Fruit fly (Drosophila melanogaster) whole organism, embryonic: Measurements from ENCODE around the gene zye.

Experiments
- CG10431 ChIP-seq: fragments of 200-800 bp; sonication (Bioruptor generic); optimal IDR thresholded peaks from 3 replicates; lab custom pipeline; 2018; ENCODE audit warnings: missing biosample characterization, mild to moderate bottlenecking, missing genetic modification characterization
- CG10543 ChIP-seq: fragments of 200-800 bp; sonication (Bioruptor generic); optimal IDR thresholded peaks from 3 replicates; lab custom pipeline; 2017; ENCODE audit warnings: missing biosample characterization, mild to moderate bottlenecking, missing genetic modification characterization, moderate library complexity
- CG11247 ChIP-seq: fragments of 200-800 bp; sonication (Bioruptor generic); IDR thresholded peaks from 2 replicates; pipeline ENCODE4 v1.3.6; 2022; ENCODE audit warnings: missing biosample characterization, missing genetic modification characterization
- CG1233 ChIP-seq: fragments of 200-800 bp; sonication (Bioruptor generic); optimal IDR thresholded peaks from 4 replicates; lab custom pipeline; 2018; ENCODE audit warnings: missing biosample characterization, mild to moderate bottlenecking, missing genetic modification characterization
- CG12769 ChIP-seq: fragments of 200-800 bp; sonication (Bioruptor generic); optimal IDR thresholded peaks from 2 replicates; lab custom pipeline; 2019; ENCODE audit warnings: missing biosample characterization, mild to moderate bottlenecking, missing genetic modification characterization, moderate library complexity
- CG14014 ChIP-seq: fragments of 200-800 bp; sonication (Bioruptor generic); IDR thresholded peaks from 2 replicates; pipeline ENCODE4 v1.3.6; 2022; ENCODE audit warnings: missing biosample characterization, missing genetic modification characterization
- CG14710 ChIP-seq: fragments of 200-800 bp; sonication (Bioruptor generic); optimal IDR thresholded peaks from 3 replicates; lab custom pipeline; 2019; ENCODE audit warnings: missing biosample characterization, mild to moderate bottlenecking, missing genetic modification characterization, moderate library complexity
- CG15011 ChIP-seq: fragments of 200-800 bp; sonication (Bioruptor generic); optimal IDR thresholded peaks from 3 replicates; lab custom pipeline; 2018; ENCODE audit warnings: missing biosample characterization, mild to moderate bottlenecking, missing genetic modification characterization
- CG15073 ChIP-seq: fragments of 200-800 bp; sonication (Bioruptor generic); optimal IDR thresholded peaks from 2 replicates; lab custom pipeline; 2016; ENCODE audit warnings: missing biosample characterization, missing genetic modification characterization
- CG15601 ChIP-seq: fragments of 200-800 bp; sonication (Bioruptor generic); optimal IDR thresholded peaks from 3 replicates; lab custom pipeline; 2019; ENCODE audit warnings: missing biosample characterization, mild to moderate bottlenecking, missing genetic modification characterization, moderate library complexity
- CG15696 ChIP-seq: fragments of 200-800 bp; sonication (Bioruptor generic); optimal IDR thresholded peaks from 2 replicates; lab custom pipeline; 2019; ENCODE audit warnings: missing biosample characterization, mild to moderate bottlenecking, missing genetic modification characterization, moderate library complexity
- CG16815 ChIP-seq: fragments of 200-800 bp; sonication (Bioruptor generic); optimal IDR thresholded peaks from 3 replicates; lab custom pipeline; 2017; ENCODE audit warnings: missing biosample characterization, mild to moderate bottlenecking, missing genetic modification characterization
- CG17186 ChIP-seq: fragments of 200-800 bp; sonication (Bioruptor generic); optimal IDR thresholded peaks from 3 replicates; lab custom pipeline; 2017; ENCODE audit warnings: missing biosample characterization, missing genetic modification reagents, missing genetic modification characterization
- CG17361 ChIP-seq: fragments of 200-800 bp; sonication (Bioruptor generic); IDR thresholded peaks from 3 replicates; pipeline ENCODE4 v1.3.6; 2022; ENCODE audit warnings: missing biosample characterization, missing genetic modification characterization
- CG17829 ChIP-seq: fragments of 200-800 bp; optimal IDR thresholded peaks from 2 replicates; lab custom pipeline; 2019; ENCODE audit warnings: missing biosample characterization, mild to moderate bottlenecking, missing genetic modification characterization, moderate library complexity
- CG2129 ChIP-seq: fragments of 200-800 bp; sonication (Bioruptor generic); IDR thresholded peaks from 2 replicates; pipeline ENCODE4 v1.3.6; 2022; ENCODE audit warnings: missing biosample characterization, missing genetic modification characterization; ENCODE audit not compliant: partially characterized antibody
- CG32532 ChIP-seq: fragments of 200-800 bp; sonication (Bioruptor generic); IDR thresholded peaks from 2 replicates; pipeline ENCODE4 v1.3.6; 2022; ENCODE audit warnings: missing biosample characterization, missing genetic modification characterization
- CG4707 ChIP-seq: fragments of 200-800 bp; sonication (Bioruptor generic); optimal IDR thresholded peaks from 2 replicates; lab custom pipeline; 2018; ENCODE audit warnings: missing biosample characterization, mild to moderate bottlenecking, missing genetic modification characterization, moderate library complexity
- CG6683 ChIP-seq: fragments of 200-800 bp; sonication (Bioruptor generic); optimal IDR thresholded peaks from 2 replicates; lab custom pipeline; 2017; ENCODE audit warnings: missing biosample characterization, mild to moderate bottlenecking, missing genetic modification characterization, missing genetic modification reagents
- CG7745 ChIP-seq: fragments of 200-800 bp; sonication (Bioruptor generic); optimal IDR thresholded peaks from 2 replicates; lab custom pipeline; 2018; ENCODE audit warnings: missing biosample characterization, mild to moderate bottlenecking, missing genetic modification characterization, moderate library complexity
- CG8089 ChIP-seq: fragments of 200-800 bp; sonication (Bioruptor generic); optimal IDR thresholded peaks from 3 replicates; lab custom pipeline; 2016; ENCODE audit warnings: missing biosample characterization, missing genetic modification characterization
- CG8944 ChIP-seq: fragments of 200-800 bp; sonication (Bioruptor generic); optimal IDR thresholded peaks from 3 replicates; lab custom pipeline; 2016; ENCODE audit warnings: missing biosample characterization, missing genetic modification characterization
- CG9932 ChIP-seq: fragments of 200-800 bp; sonication (Bioruptor generic); IDR thresholded peaks from 2 replicates; pipeline ENCODE4 v1.3.6; 2022; ENCODE audit warnings: missing biosample characterization, missing genetic modification characterization
- Dip2 ChIP-seq: fragments of 200-800 bp; sonication (Bioruptor generic); IDR thresholded peaks from 2 replicates; pipeline ENCODE4 v1.3.6; 2022; ENCODE audit warnings: missing biosample characterization, missing genetic modification characterization
- Ets65A ChIP-seq: fragments of 200-800 bp; sonication (Bioruptor generic); peaks from one replicate; lab custom pipeline; 2016; ENCODE audit warnings: missing biosample characterization, missing genetic modification characterization
- HmgZ ChIP-seq: fragments of 200-800 bp; sonication (Bioruptor generic); optimal IDR thresholded peaks from 2 replicates; lab custom pipeline; 2018; ENCODE audit warnings: missing biosample characterization, mild to moderate bottlenecking, missing genetic modification characterization
- Hr3 ChIP-seq: fragments of 200-800 bp; sonication (Bioruptor generic); optimal IDR thresholded peaks from 3 replicates; lab custom pipeline; 2016; ENCODE audit warnings: missing biosample characterization, missing genetic modification characterization
- Hsf ChIP-seq: fragments of 200-800 bp; sonication (Bioruptor generic); optimal IDR thresholded peaks from 3 replicates; lab custom pipeline; 2016; ENCODE audit warnings: missing biosample characterization, missing genetic modification characterization
- Med ChIP-seq: fragments of 200-800 bp; sonication (Bioruptor generic); peaks from one replicate; lab custom pipeline; 2016; ENCODE audit warnings: missing biosample characterization, missing genetic modification characterization, mild to moderate bottlenecking, inconsistent platforms, moderate library complexity
- Meics ChIP-seq: fragments of 200-800 bp; sonication (Bioruptor generic); optimal IDR thresholded peaks from 2 replicates; lab custom pipeline; 2017; ENCODE audit warnings: missing biosample characterization, mild to moderate bottlenecking, missing genetic modification characterization
- Opbp ChIP-seq: fragments of 200-800 bp; sonication (Bioruptor generic); IDR thresholded peaks from 3 replicates; pipeline ENCODE4 v1.3.6; 2022; ENCODE audit warnings: missing biosample characterization, missing genetic modification characterization; ENCODE audit not compliant: partially characterized antibody
- Ptx1 ChIP-seq: fragments of 200-800 bp; sonication (Bioruptor generic); IDR thresholded peaks from 2 replicates; pipeline ENCODE4 v1.3.6; 2022; ENCODE audit warnings: missing biosample characterization, missing genetic modification characterization
- Rfx ChIP-seq: fragments of 200-800 bp; sonication (Bioruptor generic); IDR thresholded peaks from 2 replicates; pipeline ENCODE4 v1.3.6; 2022; ENCODE audit warnings: missing biosample characterization, missing genetic modification characterization
- Side ChIP-seq: fragments of 200-800 bp; sonication (Bioruptor generic); optimal IDR thresholded peaks from 2 replicates; lab custom pipeline; 2016; ENCODE audit warnings: missing biosample characterization, missing genetic modification characterization
- Sox102F ChIP-seq: fragments of 200-800 bp; sonication (Bioruptor generic); optimal IDR thresholded peaks from 2 replicates; lab custom pipeline; 2018; ENCODE audit warnings: missing biosample characterization, mild to moderate bottlenecking, missing genetic modification characterization, moderate library complexity
- Taf1 ChIP-seq: fragments of 200-800 bp; sonication (Bioruptor generic); IDR thresholded peaks from 2 replicates; pipeline ENCODE4 v1.3.6; 2022; ENCODE audit warnings: missing biosample characterization, missing genetic modification characterization
- Xrp1 ChIP-seq: fragments of 200-800 bp; sonication (Bioruptor generic); IDR thresholded peaks from 2 replicates; pipeline ENCODE4 v1.3.6; 2022; ENCODE audit warnings: missing biosample characterization, missing genetic modification characterization
- ab ChIP-seq: fragments of 200-800 bp; sonication (Bioruptor generic); optimal IDR thresholded peaks from 2 replicates; lab custom pipeline; 2016; ENCODE audit warnings: missing biosample characterization, missing genetic modification characterization
- caup ChIP-seq: fragments of 200-800 bp; sonication (Bioruptor generic); optimal IDR thresholded peaks from 3 replicates; lab custom pipeline; 2017; ENCODE audit warnings: missing biosample characterization, mild to moderate bottlenecking, missing genetic modification characterization, moderate library complexity; ENCODE audit not compliant: severe bottlenecking
- crol ChIP-seq: fragments of 200-800 bp; sonication (Bioruptor generic); IDR thresholded peaks from 2 replicates; pipeline ENCODE4 v1.3.6; 2022; ENCODE audit warnings: missing biosample characterization, missing genetic modification characterization
- fd3F ChIP-seq: fragments of 200-800 bp; sonication (Bioruptor generic); optimal IDR thresholded peaks from 2 replicates; lab custom pipeline; 2018; ENCODE audit warnings: missing biosample characterization, mild to moderate bottlenecking, missing genetic modification characterization, moderate library complexity
- fru ChIP-seq: fragments of >200 bp; optimal IDR thresholded peaks from 2 replicates; lab custom pipeline; 2017
- kni ChIP-seq: fragments of 200-800 bp; sonication (Bioruptor generic); optimal IDR thresholded peaks from 3 replicates; lab custom pipeline; 2017; ENCODE audit warnings: mild to moderate bottlenecking, missing biosample characterization, missing genetic modification reagents, missing genetic modification characterization
- lov ChIP-seq, 2 experiments: fragments of 200-800 bp in 1 of 2; fragments of >200 bp in 1 of 2; sonication (Bioruptor generic) in 1 of 2; IDR thresholded peaks in 1 of 2; optimal IDR thresholded peaks in 1 of 2; 2 replicates in 1 of 2; 3 replicates in 1 of 2; pipeline versions ENCODE4 v1.3.6 to Lab custom; 2017 to 2022; ENCODE audit warnings: missing biosample characterization in 1 of 2, missing genetic modification characterization in 1 of 2
- mirr ChIP-seq: fragments of 200-800 bp; sonication (Bioruptor generic); optimal IDR thresholded peaks from 3 replicates; lab custom pipeline; 2018; ENCODE audit warnings: missing biosample characterization, mild to moderate bottlenecking, missing genetic modification characterization
- nau ChIP-seq: fragments of 200-800 bp; sonication (Bioruptor generic); optimal IDR thresholded peaks from 3 replicates; lab custom pipeline; 2017; ENCODE audit warnings: missing biosample characterization, mild to moderate bottlenecking, missing genetic modification characterization, missing genetic modification reagents
- nerfin-1 ChIP-seq: fragments of 200-800 bp; sonication (Bioruptor generic); optimal IDR thresholded peaks from 3 replicates; lab custom pipeline; 2019; ENCODE audit warnings: missing biosample characterization, mild to moderate bottlenecking, missing genetic modification characterization, moderate library complexity
- rib ChIP-seq: fragments of 200-800 bp; sonication (Bioruptor generic); IDR thresholded peaks from 2 replicates; pipeline ENCODE4 v1.3.6; 2022; ENCODE audit warnings: missing biosample characterization, missing genetic modification characterization
- sug ChIP-seq: fragments of 200-800 bp; optimal IDR thresholded peaks from 2 replicates; lab custom pipeline; 2019; ENCODE audit warnings: missing biosample characterization, mild to moderate bottlenecking, missing genetic modification characterization, moderate library complexity
- trem ChIP-seq: fragments of 200-800 bp; optimal IDR thresholded peaks from 3 replicates; lab custom pipeline; 2019; ENCODE audit warnings: missing biosample characterization, mild to moderate bottlenecking, missing genetic modification characterization, moderate library complexity

The zye gene

DNA sequence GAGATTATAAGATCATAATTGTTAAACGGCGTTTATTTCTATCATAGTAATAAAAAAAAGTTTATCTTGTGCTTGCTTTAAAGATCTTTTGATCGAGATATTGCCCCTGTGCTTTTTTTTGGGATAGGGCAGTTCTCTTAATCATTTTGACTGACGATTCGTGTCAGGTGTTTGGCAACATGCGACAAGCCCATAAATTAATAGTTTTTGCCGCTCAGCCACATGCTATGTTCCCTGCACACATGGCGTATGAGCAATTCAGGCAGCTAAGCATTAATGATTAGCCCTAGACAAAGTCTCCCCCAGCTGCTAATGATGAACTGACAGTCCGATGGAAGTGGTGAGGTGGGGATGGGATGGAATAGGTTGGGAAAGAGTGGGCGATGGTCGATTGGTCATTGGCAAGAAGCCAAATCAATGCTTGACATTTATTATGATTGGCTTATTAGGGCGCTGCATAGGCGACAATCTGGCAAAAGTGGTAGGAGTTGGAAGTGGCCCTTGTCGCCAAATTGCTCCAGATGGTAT lies 27.6 kb downstream of the zye start (continued):
- TF ChIP-seq kni (GFP tag; lab: Kevin White, UChicago), result no peak
- TF ChIP-seq CG17186 (GFP tag; lab: Kevin White, UChicago), result no peak
- TF ChIP-seq CG1233 (GFP tag; lab: Kevin White, UChicago), result no peak
- TF ChIP-seq nau (GFP tag; lab: Kevin White, UChicago), result peak; percentile 92
- TF ChIP-seq Hr3 (GFP tag; lab: Kevin White, UChicago), result no peak
- 0 out of 2 replicates have a peak, but pooled peaks have one; percentile 5 for TF ChIP-seq Rfx (GFP tag; lab: Robert Waterston, UW)
- no peak for TF ChIP-seq CG14014
- TF ChIP-seq nerfin-1 (tag; lab: Kevin White, UChicago), result no peak
- no peak for TF ChIP-seq sug (tag; lab: Kevin White, UChicago)
- TF ChIP-seq Xrp1 (GFP tag; lab: Robert Waterston, UW), result no peak
- peak; percentile 53 for TF ChIP-seq mirr (GFP tag; lab: Kevin White, UChicago)
- no peak for TF ChIP-seq Taf1 (GFP tag; lab: Robert Waterston, UW)
- no peak for TF ChIP-seq CG8944 (GFP tag; lab: Kevin White, UChicago)
- no peak for TF ChIP-seq Side (GFP tag; lab: Kevin White, UChicago)
- no peak for TF ChIP-seq CG15696
- TF ChIP-seq Med, result peak; percentile 74
- no peak for TF ChIP-seq CG17361
- no peak for TF ChIP-seq CG14710
- no peak for TF ChIP-seq CG8089 (GFP tag; lab: Kevin White, UChicago)
- TF ChIP-seq CG4707, result no peak
- TF ChIP-seq rib (GFP tag; lab: Robert Waterston, UW), result no peak
- TF ChIP-seq Hsf (GFP tag; lab: Kevin White, UChicago), result no peak
- TF ChIP-seq CG16815 (GFP tag; lab: Kevin White, UChicago), result no peak
- peak; percentile 92 for TF ChIP-seq CG12769 (tag; lab: Kevin White, UChicago)
- TF ChIP-seq fru, result no peak
- TF ChIP-seq Ets65A (GFP tag; lab: Kevin White, UChicago), result no peak
- TF ChIP-seq Dip2 (GFP tag; lab: Robert Waterston, UW), result no peak
- TF ChIP-seq CG15011 (GFP tag; lab: Kevin White, UChicago), result no peak
- TF ChIP-seq Sox102F, result no peak
- TF ChIP-seq CG10543 (GFP tag; lab: Kevin White, UChicago), result peak; percentile 53
- no peak for TF ChIP-seq HmgZ (tag; lab: Kevin White, UChicago)
- TF ChIP-seq Opbp, result no peak
- no peak for TF ChIP-seq fd3F (GFP tag; lab: Kevin White, UChicago)
- no peak for TF ChIP-seq CG17829 (tag; lab: Kevin White, UChicago)
- no peak for TF ChIP-seq lov (optimal IDR thresholded peaks at IDR 0.05; lab: Kevin White, UChicago)
- no peak for TF ChIP-seq lov (GFP tag; IDR thresholded peaks at IDR 0.05; lab: Robert Waterston, UW)
- no peak for TF ChIP-seq CG7745 (tag; lab: Kevin White, UChicago)
- TF ChIP-seq CG6683 (GFP tag; lab: Kevin White, UChicago), result no peak
- no peak for TF ChIP-seq CG15073
- TF ChIP-seq CG15601, result no peak
- TF ChIP-seq CG11247, result 0 out of 2 replicates have a peak, but pooled peaks have one; percentile 9
- TF ChIP-seq trem (tag; lab: Kevin White, UChicago), result no peak
- no peak for TF ChIP-seq CG10431
- peak; percentile 25; the same call in 1 of the 2 replicates for TF ChIP-seq crol (GFP tag; lab: Robert Waterston, UW)
- TF ChIP-seq CG32532 (GFP tag; lab: Robert Waterston, UW), result no peak
- TF ChIP-seq Ptx1 (GFP tag; lab: Robert Waterston, UW), result 0 out of 2 replicates have a peak, but pooled peaks have one; percentile 5
- TF ChIP-seq ab (GFP tag; lab: Kevin White, UChicago), result no peak
- no peak for TF ChIP-seq caup (GFP tag; lab: Kevin White, UChicago)
- TF ChIP-seq CG9932 (GFP tag; lab: Robert Waterston, UW), result no peak
- TF ChIP-seq CG2129, result no peak
- no peak for TF ChIP-seq Meics (GFP tag; lab: Kevin White, UChicago)
